Worm (Caenorhabditis elegans) whole organism, early embryonic: ENCODE measurements around the gene ceh-10.

Experiments
- B0310.2 ChIP-seq: sonication (generic microtip); optimal IDR thresholded peaks from 2 replicates; lab custom pipeline; 2016; ENCODE audit warnings: mild to moderate bottlenecking, missing genetic modification characterization, missing compliant biosample characterization
- F13C5.2 ChIP-seq: sonication (generic microtip); optimal IDR thresholded peaks from 2 replicates; lab custom pipeline; 2017; ENCODE audit warnings: mild to moderate bottlenecking, missing genetic modification characterization, inconsistent platforms, missing compliant biosample characterization
- aly-1 ChIP-seq: sonication (generic microtip); optimal IDR thresholded peaks from 2 replicates; lab custom pipeline; 2016; ENCODE audit warnings: missing genetic modification characterization, missing compliant biosample characterization
- ama-1 ChIP-seq: fragments of 150-350 bp; optimal IDR thresholded peaks from 2 replicates; lab custom pipeline; 2014
- ceh-13 ChIP-seq: fragments of 200-800 bp; sonication (Bioruptor generic); optimal IDR thresholded peaks from 2 replicates; lab custom pipeline; 2018; ENCODE audit warnings: mild to moderate bottlenecking, missing genetic modification characterization, missing compliant biosample characterization
- ceh-36 ChIP-seq: sonication (generic microtip); optimal IDR thresholded peaks from 2 replicates; lab custom pipeline; 2016; ENCODE audit warnings: missing genetic modification characterization, inconsistent platforms, missing compliant biosample characterization
- ets-7 ChIP-seq: sonication (generic microtip); optimal IDR thresholded peaks from 2 replicates; lab custom pipeline; 2016; ENCODE audit warnings: missing genotype, missing genetic modification characterization, missing compliant biosample characterization
- flt-1 ChIP-seq: fragments of 200-800 bp; sonication (Bioruptor generic); IDR thresholded peaks from 2 replicates; pipeline ENCODE4 v1.3.6; 2022; ENCODE audit warnings: missing genetic modification characterization, missing compliant biosample characterization
- hmbx-1 ChIP-seq: sonication (generic microtip); optimal IDR thresholded peaks from 2 replicates; lab custom pipeline; 2016; ENCODE audit warnings: mild to moderate bottlenecking, missing genetic modification characterization, missing compliant biosample characterization
- hmg-4 ChIP-seq: fragments of 200-800 bp; sonication (Bioruptor generic); optimal IDR thresholded peaks from 2 replicates; lab custom pipeline; 2018; ENCODE audit warnings: mild to moderate bottlenecking, missing genetic modification characterization, missing compliant biosample characterization
- hnd-1 ChIP-seq: sonication (generic microtip); optimal IDR thresholded peaks from 2 replicates; lab custom pipeline; 2016; ENCODE audit warnings: missing genetic modification characterization, missing compliant biosample characterization
- pes-1 ChIP-seq: fragments of 200-800 bp; sonication (Bioruptor generic); IDR thresholded peaks from 2 replicates; pipeline ENCODE4 v1.3.6; 2022; ENCODE audit warnings: missing genetic modification reagents, missing genetic modification characterization, missing compliant biosample characterization
- scrt-1 ChIP-seq: fragments of 200-800 bp; sonication (Bioruptor generic); IDR thresholded peaks from 2 replicates; pipeline ENCODE4 v1.3.6; 2022; ENCODE audit warnings: missing genetic modification characterization, missing compliant biosample characterization
- sea-1 ChIP-seq: fragments of 200-800 bp; sonication (Bioruptor generic); conservative IDR thresholded peaks from 2 replicates; pipeline ENCODE4 v1.3.6; 2022; ENCODE audit warnings: missing genetic modification characterization, missing compliant biosample characterization
- tbx-11 ChIP-seq: fragments of 200-800 bp; sonication (Bioruptor generic); IDR thresholded peaks from 2 replicates; pipeline ENCODE4 v1.3.6; 2022; ENCODE audit warnings: missing genetic modification characterization, missing compliant biosample characterization
- tbx-37 ChIP-seq: fragments of 200-800 bp; sonication (Bioruptor generic); conservative IDR thresholded peaks from 2 replicates; pipeline ENCODE4 v1.3.6; 2022; ENCODE audit warnings: missing genetic modification reagents, missing genetic modification characterization, missing compliant biosample characterization
- tra-4 ChIP-seq: sonication (generic microtip); optimal IDR thresholded peaks from 2 replicates; lab custom pipeline; 2017; ENCODE audit warnings: missing genetic modification characterization, missing compliant biosample characterization

The ceh-10 gene

ce11 chrIII:5761886-5762285 lies 37.0 kb upstream of the ceh-10 start:
- TF ChIP-seq aly-1 (tag; lab: Kevin White, UChicago) (no peak), scrt-1 (GFP tag; lab: Robert Waterston, UW) (no peak), ama-1 (lab: Kevin White, UChicago) (no peak), F13C5.2 (tag; lab: Kevin White, UChicago) (no peak), B0310.2 (no peak), ets-7 (tag; lab: Kevin White, UChicago) (no peak), ceh-36 (no peak), hmg-4 (GFP tag; lab: Kevin White, UChicago) (no peak), tbx-11 (no peak), tbx-37 (GFP tag; lab: Robert Waterston, UW) (no peak), sea-1 (no peak), pes-1 (no peak), tra-4 (tag; lab: Kevin White, UChicago) (no peak), flt-1 (GFP tag; lab: Robert Waterston, UW) (no peak)

- TF ChIP-seq ets-7 (tag; lab: Kevin White, UChicago) (no peak), tra-4 (tag; lab: Kevin White, UChicago) (no peak), tbx-11 (no peak), scrt-1 (GFP tag; lab: Robert Waterston, UW) (no peak), tbx-37 (GFP tag; lab: Robert Waterston, UW) (no peak), ama-1 (lab: Kevin White, UChicago) (no peak), ceh-13 (GFP tag; lab: Kevin White, UChicago) (no peak), ceh-36 (no peak), hmg-4 (GFP tag; lab: Kevin White, UChicago) (no peak), hmbx-1 (tag; lab: Kevin White, UChicago) (no peak), aly-1 (tag; lab: Kevin White, UChicago) (no peak), F13C5.2 (tag; lab: Kevin White, UChicago) (no peak), sea-1 (no peak), flt-1 (GFP tag; lab: Robert Waterston, UW) (no peak), pes-1 (no peak), B0310.2 (no peak), hnd-1 (tag; lab: Kevin White, UChicago) (no peak)
Measured at ce11 chrIII:5763988-5764387, 34.9 kb upstream of the ceh-10 start.

- TF ChIP-seq hmg-4 (GFP tag; lab: Kevin White, UChicago), result peak; percentile 55
- TF ChIP-seq ceh-36, result peak; percentile 15
- no peak for TF ChIP-seq tra-4 (tag; lab: Kevin White, UChicago)
- peak; percentile 59; the same call in 1 of the 2 replicates for TF ChIP-seq flt-1 (GFP tag; lab: Robert Waterston, UW)
- no peak for TF ChIP-seq aly-1 (tag; lab: Kevin White, UChicago)
- TF ChIP-seq tbx-11, result no peak; the same call in 1 of the 2 replicates
- TF ChIP-seq hnd-1 (tag; lab: Kevin White, UChicago), result peak; percentile 26
- TF ChIP-seq pes-1, result no peak
- TF ChIP-seq ama-1 (lab: Kevin White, UChicago), result no peak
- TF ChIP-seq sea-1, result 0 out of 2 replicates have a peak, but pooled peaks have one; percentile 63
- TF ChIP-seq tbx-37 (GFP tag; lab: Robert Waterston, UW), result peak; percentile 41; the same call in 1 of the 2 replicates
- no peak for TF ChIP-seq hmbx-1 (tag; lab: Kevin White, UChicago)
- TF ChIP-seq B0310.2, result no peak
- TF ChIP-seq ceh-13 (GFP tag; lab: Kevin White, UChicago), result no peak
- TF ChIP-seq ets-7 (tag; lab: Kevin White, UChicago), result no peak
- TF ChIP-seq F13C5.2 (tag; lab: Kevin White, UChicago), result peak; percentile 60
- peak; percentile 52; the same call in 1 of the 2 replicates for TF ChIP-seq scrt-1 (GFP tag; lab: Robert Waterston, UW)
Measured at ce11 chrIII:5769726-5770235, 29.1 kb upstream of the ceh-10 start, which contains the start of gene cutl-23. Gene cutl-23 (plus strand): TSS chrIII:5770185.

DNA sequence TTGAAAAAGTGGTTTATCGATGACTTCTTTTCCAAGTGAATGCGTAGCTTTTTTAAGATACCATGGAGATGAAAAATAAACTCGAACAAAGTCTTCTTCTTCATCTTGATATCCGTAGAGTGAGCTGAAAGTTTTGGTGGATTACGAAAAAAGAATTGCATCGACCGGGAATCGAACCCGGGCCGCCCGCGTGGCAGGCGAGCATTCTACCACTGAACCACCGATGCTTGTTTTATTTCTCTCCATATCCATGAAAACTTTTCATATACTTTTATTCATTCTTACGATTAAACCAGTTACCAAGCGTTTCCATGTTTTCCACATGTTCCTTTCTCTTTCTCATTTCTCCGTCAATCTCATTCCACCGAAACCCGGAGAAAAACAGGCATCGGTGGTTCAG lies 16.8 kb upstream of the ceh-10 start:
- TF ChIP-seq hmbx-1 (tag; lab: Kevin White, UChicago) (no peak), tbx-37 (GFP tag; lab: Robert Waterston, UW) (no peak), pes-1 (no peak), ama-1 (lab: Kevin White, UChicago) (no peak), scrt-1 (GFP tag; lab: Robert Waterston, UW) (no peak), ceh-36 (no peak), tbx-11 (no peak), flt-1 (GFP tag; lab: Robert Waterston, UW) (no peak), hmg-4 (GFP tag; lab: Kevin White, UChicago) (no peak), tra-4 (tag; lab: Kevin White, UChicago) (no peak), aly-1 (tag; lab: Kevin White, UChicago) (no peak), F13C5.2 (tag; lab: Kevin White, UChicago) (no peak), ceh-13 (GFP tag; lab: Kevin White, UChicago) (no peak), hnd-1 (tag; lab: Kevin White, UChicago) (no peak), B0310.2 (no peak), sea-1 (no peak), ets-7 (tag; lab: Kevin White, UChicago) (no peak)

DNA sequence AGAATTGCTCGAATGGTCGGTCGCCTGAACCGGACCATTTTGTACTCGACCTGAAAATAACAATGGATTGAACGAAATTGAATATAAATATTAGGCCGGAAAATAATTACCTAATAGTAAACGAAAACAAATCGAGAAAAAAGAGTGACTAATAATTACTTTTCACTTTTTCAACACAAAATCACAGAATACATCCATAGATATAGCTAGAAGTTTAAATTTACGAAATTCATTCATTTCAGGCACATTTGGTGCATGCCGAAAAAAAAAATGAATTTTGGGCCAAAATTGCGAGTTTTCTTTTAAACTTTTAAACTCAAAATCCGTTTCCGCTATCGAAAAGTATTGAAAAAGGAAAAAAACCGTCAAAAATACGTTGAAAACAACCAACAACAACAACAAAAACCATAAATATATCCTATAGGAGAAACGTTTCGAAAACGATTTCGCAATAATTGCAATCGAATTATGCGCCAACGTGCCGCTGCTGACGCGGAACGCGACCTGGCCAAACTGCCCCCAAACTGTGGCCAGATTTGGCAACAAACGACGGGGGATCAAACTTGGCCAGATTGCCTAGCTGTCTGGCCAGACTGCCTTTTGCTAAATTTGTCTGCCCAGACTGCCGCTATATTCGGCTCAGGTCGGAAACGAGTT lies 13.4 kb upstream of the ceh-10 start, which contains the start of gene Y37B11A.3:
Y37B11A.3 (minus strand) TSS at position 51 of the 657 bp plus-strand sequence.
- TF ChIP-seq pes-1 (no peak), sea-1 (no peak), tra-4 (tag; lab: Kevin White, UChicago) (no peak), tbx-37 (GFP tag; lab: Robert Waterston, UW) (no peak), ceh-36 (no peak), ets-7 (tag; lab: Kevin White, UChicago) (no peak), hmg-4 (GFP tag; lab: Kevin White, UChicago) (no peak), ama-1 (lab: Kevin White, UChicago) (no peak), hmbx-1 (tag; lab: Kevin White, UChicago) (no peak), F13C5.2 (tag; lab: Kevin White, UChicago) (no peak), flt-1 (GFP tag; lab: Robert Waterston, UW) (no peak), ceh-13 (GFP tag; lab: Kevin White, UChicago) (no peak), scrt-1 (GFP tag; lab: Robert Waterston, UW) (no peak), aly-1 (tag; lab: Kevin White, UChicago) (no peak), hnd-1 (tag; lab: Kevin White, UChicago) (no peak), tbx-11 (no peak), B0310.2 (no peak)

DNA sequence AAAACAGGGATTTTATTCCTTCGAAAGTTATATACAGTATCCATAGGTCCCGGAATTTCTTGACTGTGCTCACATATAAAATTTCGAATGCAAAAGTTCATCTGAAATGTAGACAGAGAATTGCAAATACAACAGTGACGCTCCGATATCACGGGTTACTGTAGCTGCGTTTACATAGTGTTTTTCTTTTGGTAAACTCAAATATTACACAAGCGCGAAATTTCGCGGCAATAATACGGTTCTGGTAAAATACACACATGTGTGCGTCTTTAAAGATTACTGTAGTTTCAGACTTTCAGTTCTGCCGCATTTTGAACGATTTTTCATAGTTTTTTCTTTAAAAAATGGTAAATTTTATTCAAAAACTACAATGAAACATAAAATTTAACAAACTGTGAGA lies 8.3 kb upstream of the ceh-10 start, which contains the start of gene rev-3:
rev-3 (minus strand) TSS at position 101 of the 400 bp plus-strand sequence.
- TF ChIP-seq B0310.2, result no peak
- no peak for TF ChIP-seq scrt-1 (GFP tag; lab: Robert Waterston, UW)
- no peak for TF ChIP-seq hnd-1 (tag; lab: Kevin White, UChicago)
- TF ChIP-seq tra-4 (tag; lab: Kevin White, UChicago), result no peak
- no peak for TF ChIP-seq ets-7 (tag; lab: Kevin White, UChicago)
- no peak for TF ChIP-seq F13C5.2 (tag; lab: Kevin White, UChicago)
- no peak for TF ChIP-seq hmg-4 (GFP tag; lab: Kevin White, UChicago)
- no peak for TF ChIP-seq flt-1 (GFP tag; lab: Robert Waterston, UW)
- TF ChIP-seq ceh-13 (GFP tag; lab: Kevin White, UChicago), result no peak
- TF ChIP-seq aly-1 (tag; lab: Kevin White, UChicago), result no peak
- TF ChIP-seq hmbx-1 (tag; lab: Kevin White, UChicago), result no peak
- TF ChIP-seq pes-1, result no peak
